Worm (Caenorhabditis elegans): ENCODE measurements around the gene F13D11.3.

DNA sequence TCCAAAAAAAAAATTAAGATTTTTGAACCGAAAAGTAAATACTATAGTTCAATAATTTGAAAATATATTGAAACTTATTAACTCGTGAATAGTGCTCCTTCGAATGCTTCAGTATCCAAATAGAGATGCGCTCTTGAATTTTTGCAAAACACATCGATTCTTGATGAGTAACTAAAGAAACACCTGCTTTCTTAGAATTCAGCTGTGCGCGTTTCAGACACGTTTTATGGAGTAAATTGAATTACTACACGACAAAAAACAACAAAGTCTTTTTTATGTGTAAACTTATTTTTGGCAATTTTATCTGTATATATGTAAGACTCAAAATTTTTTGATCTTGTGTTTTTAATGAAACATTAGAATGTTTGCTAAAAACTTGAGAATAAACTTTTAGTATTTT is 30.8 kb upstream of the F13D11.3 start:
- TF ChIP-seq unc-62 (GFP tag; optimal IDR thresholded peaks at IDR 0.05) (no peak), egl-18 (GFP tag; IDR thresholded peaks at IDR 0.05) (no peak), hrde-1 (tag; optimal IDR thresholded peaks at IDR 0.05; ENCODE audit: borderline replicate concordance) (no peak), efl-1 (GFP tag; optimal IDR thresholded peaks at IDR 0.05) (no peak), attf-3 (GFP tag; conservative IDR thresholded peaks at IDR 0.05) (no peak), F39B2.1 (GFP tag; IDR thresholded peaks at IDR 0.05) (no peak), ceh-40 (GFP tag; IDR thresholded peaks at IDR 0.05) (no peak), chd-7 (tag; optimal IDR thresholded peaks at IDR 0.05) (no peak), K12H6.12 (tag; optimal IDR thresholded peaks at IDR 0.05) (no peak), lir-1 (GFP tag; conservative IDR thresholded peaks at IDR 0.05) (no peak), zim-3 (tag; optimal IDR thresholded peaks at IDR 0.05) (no peak), madf-3 (GFP tag; IDR thresholded peaks at IDR 0.05) (no peak)

Data from whole organism, young adult.